Fruit fly (Drosophila melanogaster): Measurements from ENCODE around the gene CG32755.

The CG32755 gene

DNA sequence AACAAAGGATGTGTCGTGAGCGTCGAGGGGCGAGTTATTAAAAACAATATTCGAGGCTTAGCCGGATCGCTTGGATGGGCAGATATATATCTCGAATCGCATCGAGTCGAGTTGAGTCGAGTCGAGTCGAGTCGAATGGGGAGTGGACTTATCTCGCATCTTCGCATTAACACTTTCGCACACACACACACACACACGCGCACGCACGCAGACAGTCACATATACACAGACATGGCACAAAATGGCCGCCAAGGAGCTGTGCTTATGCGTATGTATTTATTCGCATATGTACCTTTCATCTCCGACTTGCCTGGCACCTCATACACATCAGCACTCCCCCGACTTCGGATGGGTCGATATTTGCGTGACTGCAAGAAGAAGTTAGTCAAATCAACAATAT lies 47.9 kb downstream of the CG32755 start (continued):
- TF ChIP-seq CG1529 (GFP tag; optimal IDR thresholded peaks at IDR 0.05) (no peak), NC2α (GFP tag; optimal IDR thresholded peaks at IDR 0.05) (no peak), D19B (GFP tag; optimal IDR thresholded peaks at IDR 0.05) (no peak), hb (GFP tag; IDR thresholded peaks at IDR 0.05; ENCODE audit: partially characterized antibody) (0 out of 3 replicates have a peak, but pooled peaks have one; percentile 25)

DNA sequence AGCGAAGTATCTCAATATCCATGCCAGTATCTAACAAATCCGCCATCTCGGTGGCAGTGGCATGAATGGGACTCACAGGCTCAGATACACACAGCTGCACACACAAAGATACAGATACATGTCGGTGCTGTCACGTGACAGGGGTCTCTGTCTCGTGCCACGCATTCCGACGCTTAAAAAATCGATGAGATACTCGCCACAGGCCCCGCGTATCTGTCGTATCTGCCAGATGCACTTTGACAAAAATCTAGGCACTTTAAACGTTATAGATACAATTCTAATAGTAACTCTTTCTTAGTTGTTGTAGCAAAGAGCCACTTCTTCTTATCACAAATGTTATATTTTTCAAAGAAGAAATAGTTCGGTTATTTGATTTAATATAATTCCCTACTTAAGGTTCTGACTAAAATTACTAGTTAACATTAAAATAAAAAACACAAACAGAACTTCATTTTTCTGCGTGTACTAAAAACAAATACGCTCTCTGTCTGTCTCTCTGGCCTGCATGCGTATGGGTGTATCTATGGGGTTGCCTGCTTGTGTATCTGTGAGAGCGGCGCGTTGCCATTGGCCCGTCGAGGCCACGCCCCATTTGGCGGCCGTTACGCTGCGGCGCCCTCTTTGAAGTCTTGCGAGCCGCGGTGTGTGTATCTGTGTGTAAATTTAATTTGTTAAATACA lies 50.8 kb downstream of the CG32755 start, which contains the start of gene CG4766:
Gene CG4766, minus strand, starts transcription at position 51 of the 680 bp plus-strand sequence.
- TF ChIP-seq CG8924 (tag; optimal IDR thresholded peaks at IDR 0.05): peak; percentile 90
- TF ChIP-seq chn (GFP tag; optimal IDR thresholded peaks at IDR 0.05): peak; percentile 84
- TF ChIP-seq en (GFP tag; optimal IDR thresholded peaks at IDR 0.05): peak; percentile 72
- TF ChIP-seq CG6654 (GFP tag; optimal IDR thresholded peaks at IDR 0.05): peak; percentile 57
- TF ChIP-seq bigmax (GFP tag; optimal IDR thresholded peaks at IDR 0.05): no peak
- peak; percentile 32 for TF ChIP-seq schlank (tag; optimal IDR thresholded peaks at IDR 0.05)
- TF ChIP-seq her (GFP tag; optimal IDR thresholded peaks at IDR 0.05): peak; percentile 47
- peak; percentile 52 for TF ChIP-seq fd3F (GFP tag; optimal IDR thresholded peaks at IDR 0.05)
- peak; percentile 78 for TF ChIP-seq caup (GFP tag; optimal IDR thresholded peaks at IDR 0.05; ENCODE audit: severe bottlenecking)
- TF ChIP-seq Atf-2 (GFP tag; optimal IDR thresholded peaks at IDR 0.05): peak; percentile 86
- peak; percentile 5 for TF ChIP-seq MESR4 (GFP tag; optimal IDR thresholded peaks at IDR 0.05)
- peak; percentile 56 for TF ChIP-seq CG14441 (GFP tag; IDR thresholded peaks at IDR 0.05)
- TF ChIP-seq corto (GFP tag; optimal IDR thresholded peaks at IDR 0.05): peak; percentile 60
- TF ChIP-seq CG12299 (tag; optimal IDR thresholded peaks at IDR 0.05): peak; percentile 60
- peak; percentile 91 for TF ChIP-seq CG2678 (tag; optimal IDR thresholded peaks at IDR 0.05)
- TF ChIP-seq CG2712 (tag; optimal IDR thresholded peaks at IDR 0.05): peak; percentile 95
- TF ChIP-seq CG4820 (GFP tag; optimal IDR thresholded peaks at IDR 0.05): peak; percentile 79
- TF ChIP-seq CG11247 (GFP tag; IDR thresholded peaks at IDR 0.05): peak; percentile 54; the same call in 1 of the 2 replicates
- no peak for TF ChIP-seq cas (GFP tag; IDR thresholded peaks at IDR 0.05)
- peak; percentile 74 for TF ChIP-seq wor (GFP tag; IDR thresholded peaks at IDR 0.05)
- TF ChIP-seq tup (GFP tag; optimal IDR thresholded peaks at IDR 0.05): peak; percentile 30
- no peak for TF ChIP-seq bbx (GFP tag; IDR thresholded peaks at IDR 0.05; ENCODE audit: partially characterized antibody)
- peak; percentile 85 for TF ChIP-seq CG17328 (GFP tag; IDR thresholded peaks at IDR 0.05)
- peak; percentile 52 for TF ChIP-seq da (GFP tag; optimal IDR thresholded peaks at IDR 0.05)
- TF ChIP-seq CG1603 (tag; optimal IDR thresholded peaks at IDR 0.05): peak; percentile 69
- peak; percentile 65 for TF ChIP-seq NK7.1 (GFP tag; optimal IDR thresholded peaks at IDR 0.05)
- TF ChIP-seq CG15479 (GFP tag; optimal IDR thresholded peaks at IDR 0.05): peak; percentile 41
- no peak for TF ChIP-seq cad (GFP tag; optimal IDR thresholded peaks at IDR 0.05)
- no peak for TF ChIP-seq CG16813 (GFP tag; IDR thresholded peaks at IDR 0.05; ENCODE audit: partially characterized antibody)
- peak; percentile 34 for TF ChIP-seq CG18011 (GFP tag; optimal IDR thresholded peaks at IDR 0.05)
- no peak for TF ChIP-seq gfzf (GFP tag; optimal IDR thresholded peaks at IDR 0.05)
- TF ChIP-seq CG18599 (GFP tag; optimal IDR thresholded peaks at IDR 0.05): peak; percentile 88
- peak; percentile 80 for TF ChIP-seq slbo (GFP tag; IDR thresholded peaks at IDR 0.05)
- peak; percentile 22 for TF ChIP-seq Ravus (GFP tag; IDR thresholded peaks at IDR 0.05)
- TF ChIP-seq CG31224 (GFP tag; IDR thresholded peaks at IDR 0.05): peak; percentile 40; the same call in 1 of the 2 replicates
- peak; percentile 81 to 89 for TF ChIP-seq Pdp1 (GFP tag; optimal IDR thresholded peaks at IDR 0.05)
- TF ChIP-seq kah (GFP tag; optimal IDR thresholded peaks at IDR 0.05): peak; percentile 57
- peak; percentile 21 for TF ChIP-seq Kr (GFP tag; optimal IDR thresholded peaks at IDR 0.05)
- TF ChIP-seq CG34224 (GFP tag; IDR thresholded peaks at IDR 0.05; ENCODE audit: partially characterized antibody): no peak
- TF ChIP-seq odd (GFP tag; optimal IDR thresholded peaks at IDR 0.05): peak; percentile 72
- TF ChIP-seq CG14050 (GFP tag; IDR thresholded peaks at IDR 0.05): peak; percentile 80
- TF ChIP-seq Atf6 (GFP tag; IDR thresholded peaks at IDR 0.05): peak; percentile 69; the same call in 1 of the 2 replicates
- peak; percentile 62 for TF ChIP-seq CG30020 (tag; optimal IDR thresholded peaks at IDR 0.05)

Data from whole organism, embryonic.